Worm (Caenorhabditis elegans): ENCODE data around the gene cnx-1.

cnx-1 gene

DNA sequence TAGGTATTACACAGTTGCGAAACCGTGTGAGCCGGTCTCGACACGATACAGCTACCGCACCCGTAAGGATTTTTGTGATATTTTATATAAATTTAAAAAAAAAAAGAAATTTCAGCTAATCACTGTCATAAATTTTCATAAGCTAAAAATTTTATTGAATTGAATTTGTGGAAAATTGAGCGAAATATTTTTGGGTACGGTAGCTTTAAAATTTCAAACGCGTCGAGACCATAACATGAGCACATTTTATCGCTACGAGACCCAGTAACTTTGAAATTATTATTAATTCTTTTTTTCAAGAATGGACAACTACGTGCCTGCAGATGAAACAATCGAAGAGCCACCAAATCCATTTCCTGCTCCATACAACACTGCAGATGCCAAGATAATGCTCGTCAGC is 3.8 kb downstream of the cnx-1 start, which contains the start of gene ZK632.14:
ZK632.14 (plus strand) TSS at position 301 of the 400 bp plus-strand sequence.
- TF ChIP-seq nhr-25 (tag; optimal IDR thresholded peaks at IDR 0.05) (no peak), tbx-2 (tag; optimal IDR thresholded peaks at IDR 0.05) (no peak), mdl-1 (tag; optimal IDR thresholded peaks at IDR 0.05) (no peak), ceh-16 (tag; optimal IDR thresholded peaks at IDR 0.05) (no peak), ceh-28 (tag; optimal IDR thresholded peaks at IDR 0.05) (no peak), fos-1 (tag; optimal IDR thresholded peaks at IDR 0.05) (no peak), snpc-4 (tag; optimal IDR thresholded peaks at IDR 0.05) (no peak), sea-2 (GFP tag; optimal IDR thresholded peaks at IDR 0.05) (no peak), elt-3 (tag; optimal IDR thresholded peaks at IDR 0.05) (no peak), nhr-28 (tag; optimal IDR thresholded peaks at IDR 0.05) (no peak), egl-27 (tag; optimal IDR thresholded peaks at IDR 0.05) (no peak), unc-39 (tag; optimal IDR thresholded peaks at IDR 0.05) (no peak), nhr-12 (tag; optimal IDR thresholded peaks at IDR 0.05) (no peak)

ce11 chrIII:9808179-9808578 is 8.8 kb downstream of the cnx-1 start, which contains the start of gene gtap-2:
gtap-2 (plus strand) TSS chrIII:9808544.
- TF ChIP-seq nhr-43 (tag; optimal IDR thresholded peaks at IDR 0.05; ENCODE audit: poor library complexity, severe bottlenecking): peak; percentile 17
- peak; percentile 32 for TF ChIP-seq lin-15B (tag; optimal IDR thresholded peaks at IDR 0.05)
- TF ChIP-seq fos-1 (tag; optimal IDR thresholded peaks at IDR 0.05): no peak
- peak; percentile 18 for TF ChIP-seq nfya-1 (tag; optimal IDR thresholded peaks at IDR 0.05; ENCODE audit: insufficient read depth)
- peak in 1 of 2 experiments; percentile 20 for TF ChIP-seq eor-1 (tag; optimal IDR thresholded peaks at IDR 0.05)
- peak; percentile 60 for TF ChIP-seq pha-4 (tag; optimal IDR thresholded peaks at IDR 0.05)

- TF ChIP-seq jun-1 (tag; optimal IDR thresholded peaks at IDR 0.05) (peak; percentile 55), ama-1 (optimal IDR thresholded peaks at IDR 0.05) (peak; percentile 82), nhr-23 (tag; optimal IDR thresholded peaks at IDR 0.05) (peak; percentile 49), nfya-1 (tag; optimal IDR thresholded peaks at IDR 0.05; ENCODE audit: insufficient read depth) (peak; percentile 10), nhr-43 (tag; optimal IDR thresholded peaks at IDR 0.05; ENCODE audit: poor library complexity, severe bottlenecking) (peak; percentile 80), hmg-11 (tag; optimal IDR thresholded peaks at IDR 0.05) (no peak), unc-62 (GFP tag; optimal IDR thresholded peaks at IDR 0.05) (no peak), skn-1 (tag; optimal IDR thresholded peaks at IDR 0.05) (no peak), nhr-76 (tag; optimal IDR thresholded peaks at IDR 0.05) (no peak), elt-2 (tag; optimal IDR thresholded peaks at IDR 0.05) (peak; percentile 65), mml-1 (tag; optimal IDR thresholded peaks at IDR 0.05) (no peak), elt-1 (tag; optimal IDR thresholded peaks at IDR 0.05) (no peak), elt-3 (tag; optimal IDR thresholded peaks at IDR 0.05) (no peak), ceh-28 (tag; optimal IDR thresholded peaks at IDR 0.05) (no peak), unc-39 (tag; optimal IDR thresholded peaks at IDR 0.05) (no peak), fos-1 (tag; optimal IDR thresholded peaks at IDR 0.05) (no peak), ztf-11 (tag; optimal IDR thresholded peaks at IDR 0.05) (no peak), fkh-2 (tag; optimal IDR thresholded peaks at IDR 0.05) (no peak), nhr-28 (tag; optimal IDR thresholded peaks at IDR 0.05) (no peak), pqm-1 (tag; optimal IDR thresholded peaks at IDR 0.05) (peak; percentile 48), sea-2 (GFP tag; optimal IDR thresholded peaks at IDR 0.05) (no peak), nhr-25 (tag; optimal IDR thresholded peaks at IDR 0.05) (peak; percentile 67), mdl-1 (tag; optimal IDR thresholded peaks at IDR 0.05) (peak; percentile 32)
These were observed 9.3 kb downstream of the cnx-1 start for ce11 chrIII:9807560-9808046.

- TF ChIP-seq R02D3.7 (tag; optimal IDR thresholded peaks at IDR 0.05) (no peak), ceh-82 (tag; optimal IDR thresholded peaks at IDR 0.05) (no peak), nhr-25 (tag; optimal IDR thresholded peaks at IDR 0.05) (peak; percentile 26), nhr-12 (tag; optimal IDR thresholded peaks at IDR 0.05) (no peak), nhr-23 (tag; optimal IDR thresholded peaks at IDR 0.05) (peak; percentile 53), ceh-9 (tag; optimal IDR thresholded peaks at IDR 0.05) (no peak)
These were observed 9.9 kb downstream of the cnx-1 start, which contains the start of gene ZK632.4 for ce11 chrIII:9806968-9807559. ZK632.4 (minus strand) TSS chrIII:9807454.
